Worm (Caenorhabditis elegans): Measurements from ENCODE around the gene Y48G9A.7.

ce11 chrIII:2101895-2102345, 8.4 kb upstream of the Y48G9A.7 start, which contains the start of gene ppk-2:
- TF ChIP-seq cog-1 (tag; optimal IDR thresholded peaks at IDR 0.05) (no peak), med-1 (GFP tag; optimal IDR thresholded peaks at IDR 0.05; ENCODE audit: insufficient read depth) (no peak), ztf-23 (GFP tag; IDR thresholded peaks at IDR 0.05) (no peak), flt-1 (GFP tag; IDR thresholded peaks at IDR 0.05) (no peak)

Data from whole organism, midembryonic.